Fruit fly (Drosophila melanogaster): ENCODE results near the gene CG9541.
A peak's percentile ranks its signal among the peaks of the same experiment; 100 is the strongest.

The CG9541 gene

dm6 chr2L:8952194-8953037, 22.8 kb downstream of the CG9541 start (continued):
- TF ChIP-seq H2.0 (GFP tag; IDR thresholded peaks at IDR 0.05) = peak; percentile 57
- no peak for TF ChIP-seq CG3838 (GFP tag; optimal IDR thresholded peaks at IDR 0.05)
- TF ChIP-seq Xrp1 (GFP tag; IDR thresholded peaks at IDR 0.05) = peak; percentile 61; the same call in 1 of the 2 replicates
- TF ChIP-seq CG7928 (GFP tag; optimal IDR thresholded peaks at IDR 0.05) = no peak
- peak; percentile 81 for TF ChIP-seq Bgb (GFP tag; IDR thresholded peaks at IDR 0.05; ENCODE audit: partially characterized antibody)
- TF ChIP-seq Side (GFP tag; optimal IDR thresholded peaks at IDR 0.05) = peak; percentile 46
- peak; percentile 49 for TF ChIP-seq Antp (GFP tag; optimal IDR thresholded peaks at IDR 0.05)
- TF ChIP-seq trem (tag; optimal IDR thresholded peaks at IDR 0.05) = peak; percentile 35
- no peak for TF ChIP-seq Taf1 (GFP tag; IDR thresholded peaks at IDR 0.05)
- peak; percentile 14 for TF ChIP-seq Dp (GFP tag; optimal IDR thresholded peaks at IDR 0.05)
- peak; percentile 91 for TF ChIP-seq Myb (GFP tag; optimal IDR thresholded peaks at IDR 0.05)
- peak; percentile 11 for TF ChIP-seq BtbVII (GFP tag; optimal IDR thresholded peaks at IDR 0.05)
- TF ChIP-seq insv (GFP tag; optimal IDR thresholded peaks at IDR 0.05) = peak; percentile 52 to 93
- peak; percentile 33 for TF ChIP-seq CG2875 (GFP tag; optimal IDR thresholded peaks at IDR 0.05)
- peak; percentile 30 for TF ChIP-seq Mes4 (GFP tag; optimal IDR thresholded peaks at IDR 0.05)
- no peak for TF ChIP-seq Stat92E (GFP tag; optimal IDR thresholded peaks at IDR 0.05)
- TF ChIP-seq CG10366 (GFP tag; IDR thresholded peaks at IDR 0.05) = peak; percentile 31
- TF ChIP-seq az2 (GFP tag; optimal IDR thresholded peaks at IDR 0.05) = peak; percentile 15
- TF ChIP-seq CG16813 (GFP tag; IDR thresholded peaks at IDR 0.05; ENCODE audit: partially characterized antibody) = peak; percentile 74
- TF ChIP-seq br (optimal IDR thresholded peaks at IDR 0.05) = no peak
- 0 out of 2 replicates have a peak, but pooled peaks have one; percentile 26 for TF ChIP-seq CG4730 (GFP tag; IDR thresholded peaks at IDR 0.05)
- peak; percentile 58 for TF ChIP-seq Ptx1 (GFP tag; IDR thresholded peaks at IDR 0.05)
- TF ChIP-seq Dek (tag; optimal IDR thresholded peaks at IDR 0.05) = peak; percentile 26
- TF ChIP-seq Bdp1 (GFP tag; optimal IDR thresholded peaks at IDR 0.05) = no peak
- peak; percentile 30 for TF ChIP-seq kay (GFP tag; optimal IDR thresholded peaks at IDR 0.05)
- 0 out of 2 replicates have a peak, but pooled peaks have one; percentile 17 for TF ChIP-seq chm (GFP tag; IDR thresholded peaks at IDR 0.05)
- TF ChIP-seq CG7357 (GFP tag; IDR thresholded peaks at IDR 0.05) = no peak

dm6 chr2L:8951184-8951934, 23.9 kb downstream of the CG9541 start, which contains the start of gene C1GalTA:
TSS of gene C1GalTA (minus strand) at chr2L:8951216.
- TF ChIP-seq Neu2 (GFP tag; optimal IDR thresholded peaks at IDR 0.05; ENCODE audit: borderline replicate concordance) = no peak
- peak; percentile 94 for TF ChIP-seq az2 (GFP tag; optimal IDR thresholded peaks at IDR 0.05)
- peak; percentile 89 for TF ChIP-seq Xbp1 (GFP tag; optimal IDR thresholded peaks at IDR 0.05)
- peak; percentile 98 for TF ChIP-seq Ptx1 (GFP tag; IDR thresholded peaks at IDR 0.05)
- TF ChIP-seq fd96Cb (tag; optimal IDR thresholded peaks at IDR 0.05) = peak; percentile 98
- TF ChIP-seq bcd (GFP tag; optimal IDR thresholded peaks at IDR 0.05) = peak; percentile 97
- TF ChIP-seq MTF-1 (GFP tag; optimal IDR thresholded peaks at IDR 0.05; ENCODE audit: borderline replicate concordance) = peak; percentile 85
- TF ChIP-seq CG14710 (tag; optimal IDR thresholded peaks at IDR 0.05) = peak; percentile 99
- peak; percentile 98 for TF ChIP-seq row (GFP tag; IDR thresholded peaks at IDR 0.05)
- TF ChIP-seq CG9727 (GFP tag; optimal IDR thresholded peaks at IDR 0.05) = peak; percentile 99
- TF ChIP-seq CG10565 (GFP tag; optimal IDR thresholded peaks at IDR 0.05) = peak; percentile 26
- peak; percentile 93 for TF ChIP-seq exex (tag; optimal IDR thresholded peaks at IDR 0.05)
- TF ChIP-seq CG10366 (GFP tag; IDR thresholded peaks at IDR 0.05) = peak; percentile 90
- TF ChIP-seq pnt (GFP tag; optimal IDR thresholded peaks at IDR 0.05) = peak; percentile 53
- TF ChIP-seq Rx (GFP tag; IDR thresholded peaks at IDR 0.05) = peak; percentile 78
- peak; percentile 83 for TF ChIP-seq CG7987 (GFP tag; optimal IDR thresholded peaks at IDR 0.05)
- TF ChIP-seq CG1602 (GFP tag; optimal IDR thresholded peaks at IDR 0.05) = peak; percentile 96
- peak; percentile 97 for TF ChIP-seq trem (tag; optimal IDR thresholded peaks at IDR 0.05)
- TF ChIP-seq CG13624 (GFP tag; optimal IDR thresholded peaks at IDR 0.05) = peak; percentile 61
- TF ChIP-seq unpg (GFP tag; optimal IDR thresholded peaks at IDR 0.05) = peak; percentile 99
- TF ChIP-seq CG7745 (tag; optimal IDR thresholded peaks at IDR 0.05) = peak; percentile 35
- peak; percentile 40 for TF ChIP-seq Kr (GFP tag; optimal IDR thresholded peaks at IDR 0.05)
- TF ChIP-seq chn (GFP tag; optimal IDR thresholded peaks at IDR 0.05) = peak; percentile 49
- TF ChIP-seq CG4730 (GFP tag; IDR thresholded peaks at IDR 0.05) = peak; percentile 93
- peak; percentile 90 for TF ChIP-seq Vsx1 (GFP tag; optimal IDR thresholded peaks at IDR 0.05)

All from whole organism, embryonic.